Worm (Caenorhabditis elegans) whole organism, mixed stage, embryonic: ENCODE results near the gene twk-33.

Experiments
- blmp-1 ChIP-seq: fragments of 150-350 bp; optimal IDR thresholded peaks from 2 replicates; lab custom pipeline; 2014; ENCODE audit warnings: missing biosample characterization, missing genetic modification characterization
- unc-62 ChIP-seq: fragments of 150-350 bp; optimal IDR thresholded peaks from 2 replicates; lab custom pipeline; 2014; ENCODE audit warnings: missing biosample characterization, missing genetic modification reagents, missing genetic modification characterization

ce11 chrV:17699659-17700058 is 14.5 kb downstream of the twk-33 start, which contains the start of gene Y26G10.6:
- no peak for TF ChIP-seq unc-62 (GFP tag; lab: Kevin White, UChicago)
- no peak for TF ChIP-seq blmp-1 (tag; lab: Kevin White, UChicago)
